Fruit fly (Drosophila melanogaster) Kc167 (cell line): ENCODE measurements around the gene CG8031.

Experiments used
- Myc ChIP-seq: fragments of >200 bp; optimal IDR thresholded peaks from 2 replicates; lab custom pipeline; 2017; ENCODE audit warnings: missing external identifiers
- Sin3A ChIP-seq: fragments of >200 bp; optimal IDR thresholded peaks from 2 replicates; lab custom pipeline; 2018; ENCODE audit warnings: missing external identifiers

- no peak for TF ChIP-seq Sin3A (lab: Kevin White, UChicago)
- no peak for TF ChIP-seq Myc (lab: Kevin White, UChicago)
Measured at dm6 chr3R:13015811-13016766, 5.0 kb upstream of the CG8031 start.
